Worm (Caenorhabditis elegans) whole organism, L4 larva: ENCODE measurements around the gene clec-186.

Source experiments
- ama-1 ChIP-seq: fragments of 150-350 bp; optimal IDR thresholded peaks from 2 replicates; lab custom pipeline; 2014; ENCODE audit warnings: inconsistent platforms, mixed read lengths
- jun-1 ChIP-seq: fragments of 150-350 bp; optimal IDR thresholded peaks from 2 replicates; lab custom pipeline; 2014; ENCODE audit warnings: missing biosample characterization, missing genetic modification reagents, missing genetic modification characterization
- mxl-2 ChIP-seq: fragments of 200-800 bp; sonication (Bioruptor generic); conservative IDR thresholded peaks from 2 replicates; pipeline ENCODE4 v1.3.6; 2022; ENCODE audit warnings: missing genetic modification reagents, missing genetic modification characterization, missing compliant biosample characterization
- nhr-25 ChIP-seq: sonication (generic microtip); optimal IDR thresholded peaks from 2 replicates; lab custom pipeline; 2017; ENCODE audit warnings: missing genetic modification characterization, mild to moderate bottlenecking, missing compliant biosample characterization, antibody characterized with exemption, moderate library complexity, borderline replicate concordance; ENCODE audit not compliant: insufficient read depth
- tra-1 ChIP-seq: fragments of 200-800 bp; sonication (Bioruptor generic); IDR thresholded peaks from 2 replicates; pipeline ENCODE4 v1.3.6; 2022; ENCODE audit warnings: missing genetic modification reagents, missing genetic modification characterization, missing compliant biosample characterization

DNA sequence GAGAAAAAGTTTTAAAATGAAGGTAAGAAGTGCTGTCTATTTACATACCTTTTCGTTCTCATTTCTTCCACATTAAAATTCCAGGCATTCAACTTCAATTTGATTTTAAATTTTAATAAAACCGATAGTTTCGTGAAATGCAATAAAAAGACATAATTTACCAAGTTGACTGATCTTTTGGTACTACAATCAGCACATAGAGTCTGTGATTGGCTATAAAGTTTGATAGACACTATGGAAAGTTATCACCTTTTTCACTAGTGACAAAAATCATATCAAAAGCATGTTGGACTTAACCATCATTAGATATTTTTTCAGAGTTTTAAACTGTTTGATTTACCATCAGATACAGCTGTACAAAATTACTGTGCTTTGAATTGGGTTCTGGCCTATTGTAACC lies 49.6 kb downstream of the clec-186 start, which contains the start of gene srz-15:
- TF ChIP-seq tra-1 (GFP tag; lab: Robert Waterston, UW) = no peak
- no peak for TF ChIP-seq nhr-25
- TF ChIP-seq ama-1 (lab: Kevin White, UChicago) = no peak
- no peak for TF ChIP-seq jun-1
- TF ChIP-seq mxl-2 (GFP tag; lab: Robert Waterston, UW) = no peak
